Worm (Caenorhabditis elegans): ENCODE measurements around the gene sft-4.

The sft-4 gene

DNA sequence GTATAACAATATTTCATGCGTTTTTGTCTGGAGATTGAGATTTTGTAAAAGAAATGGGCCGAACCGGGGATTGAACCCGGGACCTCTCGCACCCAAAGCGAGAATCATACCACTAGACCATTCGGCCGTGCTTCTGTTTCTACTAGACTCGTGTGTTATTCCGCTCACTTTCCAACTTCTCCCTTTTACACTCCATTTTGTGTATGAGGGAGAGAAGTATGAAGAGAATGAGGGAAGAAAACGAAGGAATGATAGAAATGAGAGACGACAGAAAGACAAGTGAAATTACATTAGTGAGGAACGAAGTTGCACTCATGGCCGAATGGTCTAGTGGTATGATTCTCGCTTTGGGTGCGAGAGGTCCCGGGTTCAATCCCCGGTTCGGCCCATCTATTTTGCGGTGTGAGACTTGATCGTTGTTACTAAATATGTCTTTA is 20.7 kb upstream of the sft-4 start (continued):
- peak; percentile 87 for TF ChIP-seq madf-9 (GFP tag; conservative IDR thresholded peaks at IDR 0.05)
- peak; percentile 48 for TF ChIP-seq zfp-2 (tag; optimal IDR thresholded peaks at IDR 0.05)
- 0 out of 2 replicates have a peak, but pooled peaks have one; percentile 25 for TF ChIP-seq ZK337.2 (GFP tag; IDR thresholded peaks at IDR 0.05)
- peak; percentile 74 for TF ChIP-seq egl-27 (tag; optimal IDR thresholded peaks at IDR 0.05)
- peak; percentile 93 for TF ChIP-seq gei-8 (GFP tag; optimal IDR thresholded peaks at IDR 0.05)
- TF ChIP-seq egl-43 (GFP tag; IDR thresholded peaks at IDR 0.05) = peak; percentile 98
- TF ChIP-seq Y105C5A.15 (GFP tag; IDR thresholded peaks at IDR 0.05) = no peak; the same call in 1 of the 2 replicates
- no peak for TF ChIP-seq unc-39 (tag; optimal IDR thresholded peaks at IDR 0.05)
- TF ChIP-seq hlh-30 (tag; optimal IDR thresholded peaks at IDR 0.05; ENCODE audit: insufficient read depth) = peak; percentile 81
- TF ChIP-seq nhr-41 (GFP tag; IDR thresholded peaks at IDR 0.05) = 0 out of 2 replicates have a peak, but pooled peaks have one; percentile 53
- TF ChIP-seq aly-2 (tag; optimal IDR thresholded peaks at IDR 0.05) = no peak
- peak; percentile 39; the same call in 1 of the 2 replicates for TF ChIP-seq F26F4.8 (GFP tag; conservative IDR thresholded peaks at IDR 0.05)
- TF ChIP-seq daf-8 (GFP tag; IDR thresholded peaks at IDR 0.05) = no peak
- TF ChIP-seq ceh-82 (tag; optimal IDR thresholded peaks at IDR 0.05) = no peak
- 0 out of 2 replicates have a peak, but pooled peaks have one; percentile 26 for TF ChIP-seq zip-11 (GFP tag; IDR thresholded peaks at IDR 0.05)
- peak; percentile 83 for TF ChIP-seq F37D6.2 (tag; optimal IDR thresholded peaks at IDR 0.05)
- peak; percentile 68 for TF ChIP-seq T20F7.1 (GFP tag; optimal IDR thresholded peaks at IDR 0.05)
- peak; percentile 81 for TF ChIP-seq mxl-2 (GFP tag; conservative IDR thresholded peaks at IDR 0.05)
- no peak for TF ChIP-seq ceh-62 (tag; optimal IDR thresholded peaks at IDR 0.05)
- TF ChIP-seq nhr-25 (tag; optimal IDR thresholded peaks at IDR 0.05; ENCODE audit: borderline replicate concordance, insufficient read depth) = peak; percentile 89
- TF ChIP-seq Y75B8A.6 (GFP tag; IDR thresholded peaks at IDR 0.05) = peak; percentile 76; the same call in 1 of the 2 replicates
- TF ChIP-seq nhr-237 (tag; optimal IDR thresholded peaks at IDR 0.05) = peak; percentile 24
- TF ChIP-seq duxl-1 (tag; optimal IDR thresholded peaks at IDR 0.05; ENCODE audit: poor library complexity) = peak; percentile 90
- TF ChIP-seq madf-5 (GFP tag; IDR thresholded peaks at IDR 0.05) = peak; percentile 57 to 84; a peak in 3 of 4 replicates
- TF ChIP-seq lsy-2 (tag; optimal IDR thresholded peaks at IDR 0.05) = peak; percentile 74 to 85
- peak; percentile 94 for TF ChIP-seq mep-1 (tag; optimal IDR thresholded peaks at IDR 0.05)

DNA sequence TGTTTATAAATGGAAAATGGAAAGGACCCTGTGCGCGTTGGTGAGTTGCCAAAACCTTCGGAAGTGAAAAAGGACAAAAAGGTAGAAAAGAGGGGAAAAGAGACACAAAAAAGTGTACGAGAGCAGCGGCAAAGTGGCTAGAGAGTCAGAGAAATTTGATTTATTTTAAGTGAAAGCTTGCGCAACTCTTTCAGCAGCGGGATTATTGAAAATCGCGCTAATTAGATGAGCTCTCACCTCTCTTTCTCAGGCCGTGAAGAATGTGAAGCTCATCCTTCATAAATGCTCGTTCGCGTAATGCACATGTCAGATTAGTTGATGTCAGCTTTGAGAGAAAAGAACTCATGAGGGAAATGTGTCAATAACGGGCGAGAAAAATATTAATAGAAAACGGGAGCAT is 18.7 kb upstream of the sft-4 start:
- TF ChIP-seq madf-9 (GFP tag; conservative IDR thresholded peaks at IDR 0.05) = no peak
- TF ChIP-seq jun-1 (tag; optimal IDR thresholded peaks at IDR 0.05) = no peak
- peak; percentile 93 for TF ChIP-seq fkh-10 (GFP tag; optimal IDR thresholded peaks at IDR 0.05)
- no peak for TF ChIP-seq mdt-29 (GFP tag; IDR thresholded peaks at IDR 0.05)
- no peak for TF ChIP-seq F26F4.8 (GFP tag; conservative IDR thresholded peaks at IDR 0.05)
- TF ChIP-seq ZK546.5 (tag; optimal IDR thresholded peaks at IDR 0.05) = no peak
- TF ChIP-seq lsy-2 (tag; optimal IDR thresholded peaks at IDR 0.05) = peak in 1 of 2 experiments; percentile 9
- peak; percentile 75 for TF ChIP-seq ctbp-1 (GFP tag; IDR thresholded peaks at IDR 0.05)
- no peak for TF ChIP-seq T20F7.1 (GFP tag; optimal IDR thresholded peaks at IDR 0.05)
- TF ChIP-seq duxl-1 (tag; optimal IDR thresholded peaks at IDR 0.05; ENCODE audit: poor library complexity) = no peak
- TF ChIP-seq ces-1 (GFP tag; optimal IDR thresholded peaks at IDR 0.05) = peak; percentile 72
- peak in 1 of 2 experiments; percentile 39 for TF ChIP-seq unc-62 (GFP tag; optimal IDR thresholded peaks at IDR 0.05 in 1 of 2)
- TF ChIP-seq unc-62 (tag; optimal IDR thresholded peaks at IDR 0.05) = no peak
- TF ChIP-seq ceh-44 (GFP tag; IDR thresholded peaks at IDR 0.05) = no peak

DNA sequence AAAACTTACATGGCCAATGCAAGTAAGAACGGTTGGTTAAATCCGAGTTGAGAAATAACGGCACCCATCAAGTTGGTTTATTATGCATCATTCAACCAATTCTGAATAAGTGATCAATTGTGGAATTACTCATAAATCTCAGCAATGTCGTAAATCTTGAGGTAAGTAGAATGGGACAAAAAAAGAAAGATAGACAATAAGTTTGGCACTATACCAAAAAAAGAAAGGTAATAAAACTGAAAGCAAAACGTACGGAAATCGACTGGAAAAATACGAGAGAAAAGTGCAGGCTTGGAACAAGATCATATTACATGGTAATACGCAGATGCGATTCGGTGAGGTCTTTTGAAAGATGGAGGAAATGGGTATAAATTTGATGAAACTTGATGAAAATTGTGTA is 18.2 kb upstream of the sft-4 start, which contains the start of gene F46G11.4:
F46G11.4 (minus strand) TSS at position 101 of the 400 bp plus-strand sequence.
- peak in 1 of 2 experiments; percentile 85 for TF ChIP-seq unc-62 (GFP tag; optimal IDR thresholded peaks at IDR 0.05 in 1 of 2)
- no peak for TF ChIP-seq unc-62 (tag; optimal IDR thresholded peaks at IDR 0.05)
- no peak for TF ChIP-seq mep-1 (tag; optimal IDR thresholded peaks at IDR 0.05)

DNA sequence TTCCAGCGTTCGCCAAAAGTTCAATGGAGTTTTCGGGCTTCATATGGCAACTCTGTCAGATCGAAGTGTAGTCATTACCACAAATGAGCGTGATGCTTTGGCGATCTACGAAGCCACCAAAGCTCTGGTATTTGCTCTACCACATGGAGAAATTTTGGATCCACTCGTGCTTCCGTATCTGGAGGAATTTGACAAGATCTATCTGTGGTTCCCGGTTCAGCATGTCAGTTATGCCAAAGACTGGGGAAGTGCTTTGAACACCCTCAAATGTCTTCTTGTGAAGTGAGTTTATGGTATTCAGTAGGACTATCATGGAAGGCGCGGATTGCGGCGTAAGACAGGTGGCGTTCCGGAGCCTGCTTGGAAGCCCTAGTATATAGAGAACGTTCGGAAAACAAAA is 13.9 kb upstream of the sft-4 start:
- no peak for TF ChIP-seq lsy-2 (tag; optimal IDR thresholded peaks at IDR 0.05)
- TF ChIP-seq aha-1 (tag) = peak; percentile 96
- TF ChIP-seq ZK337.2 (GFP tag; IDR thresholded peaks at IDR 0.05) = no peak
